Fruit fly (Drosophila melanogaster): ENCODE results near the gene Muc91C.

The Muc91C gene

dm6 chr3R:18726334-18726733, 33.8 kb upstream of the Muc91C start, which contains the start of gene CG7714:
Gene CG7714, minus strand, starts transcription at chr3R:18726434.
- TF ChIP-seq psq (optimal IDR thresholded peaks at IDR 0.05) (no peak), usp (GFP tag; optimal IDR thresholded peaks at IDR 0.05) (no peak), pan (optimal IDR thresholded peaks at IDR 0.05) (no peak)

DNA sequence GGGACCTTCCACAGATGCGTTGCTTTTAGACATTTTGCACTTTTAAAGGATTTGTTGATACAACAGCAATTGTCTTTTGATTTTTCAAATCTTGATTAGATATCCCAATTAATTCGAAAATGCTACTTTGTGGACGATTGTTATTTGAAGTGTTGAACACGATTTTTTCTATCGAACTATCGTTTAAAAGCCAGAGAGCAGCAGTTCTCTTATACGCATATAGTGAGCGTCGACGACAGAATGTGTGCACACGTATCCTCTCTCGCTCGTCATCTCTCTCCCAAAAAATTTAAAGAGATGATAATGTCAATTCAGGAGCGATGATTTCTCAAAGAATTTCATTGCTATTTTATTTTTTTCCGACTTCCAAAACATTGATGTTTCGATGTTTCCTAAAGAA, 30.0 kb upstream of the Muc91C start, which contains the start of gene CG34283:
Gene CG34283 (minus strand): TSS at position 101 of the 400 bp plus-strand sequence.
- TF ChIP-seq pan (optimal IDR thresholded peaks at IDR 0.05), result no peak
- no peak for TF ChIP-seq EcR (GFP tag; optimal IDR thresholded peaks at IDR 0.05)
- no peak for TF ChIP-seq CG8478 (optimal IDR thresholded peaks at IDR 0.05)
- TF ChIP-seq usp (GFP tag; optimal IDR thresholded peaks at IDR 0.05), result no peak
- no peak for TF ChIP-seq psq (optimal IDR thresholded peaks at IDR 0.05)
- TF ChIP-seq Dll (optimal IDR thresholded peaks at IDR 0.05), result no peak

DNA sequence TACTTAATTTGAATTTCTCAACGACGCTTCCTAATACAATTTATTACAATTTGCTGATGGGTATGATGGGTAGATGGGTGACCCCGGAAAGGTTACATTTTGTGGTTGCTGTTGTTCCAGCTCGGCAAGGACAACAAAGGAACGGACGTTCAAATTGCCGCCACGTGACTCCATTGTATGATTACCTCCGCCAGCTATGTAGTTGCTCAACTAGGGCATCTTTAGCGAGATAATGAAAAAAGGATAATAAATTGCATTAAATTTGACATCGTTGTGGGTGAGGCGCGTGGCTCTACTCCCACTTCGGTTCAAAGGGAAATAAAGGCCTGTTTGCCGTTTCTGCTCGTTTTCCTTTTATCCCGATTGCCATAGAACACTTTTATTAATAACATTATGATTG, 28.8 kb upstream of the Muc91C start:
- TF ChIP-seq EcR (GFP tag; optimal IDR thresholded peaks at IDR 0.05) (no peak), pan (optimal IDR thresholded peaks at IDR 0.05) (no peak)

DNA sequence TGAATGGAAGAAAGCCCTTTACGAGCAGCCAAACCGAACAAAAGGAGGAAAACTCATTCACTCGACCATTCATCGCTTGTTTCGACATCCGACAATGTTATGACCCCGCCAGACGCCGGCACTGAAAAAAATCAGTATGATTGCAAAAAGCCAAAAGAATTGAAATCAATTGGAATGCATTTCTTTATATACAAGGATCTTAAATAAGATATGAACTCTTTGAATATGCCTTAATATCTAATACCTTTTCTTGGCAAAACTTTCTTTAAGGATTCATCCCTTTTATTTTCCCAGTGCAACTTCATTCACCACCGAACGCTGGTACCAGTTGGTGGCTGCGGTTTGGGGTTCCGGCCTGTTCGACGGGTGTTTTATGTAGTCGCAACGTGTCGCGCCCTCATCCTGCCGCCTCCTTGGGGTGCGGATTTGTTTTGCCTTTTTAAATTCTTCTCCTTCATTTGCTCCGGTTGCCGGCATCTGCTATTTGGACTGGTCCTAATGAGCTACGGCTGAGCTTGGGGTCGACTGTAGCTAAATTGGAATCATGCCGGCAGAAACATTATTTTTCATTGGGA, 27.3 kb upstream of the Muc91C start:
- TF ChIP-seq pan (optimal IDR thresholded peaks at IDR 0.05), result no peak
- TF ChIP-seq usp (GFP tag; optimal IDR thresholded peaks at IDR 0.05), result no peak
- TF ChIP-seq EcR (GFP tag; optimal IDR thresholded peaks at IDR 0.05), result no peak

dm6 chr3R:18707492-18707891, 15.0 kb upstream of the Muc91C start:
- TF ChIP-seq psq (optimal IDR thresholded peaks at IDR 0.05) (no peak), Dll (optimal IDR thresholded peaks at IDR 0.05) (no peak), usp (GFP tag; optimal IDR thresholded peaks at IDR 0.05) (no peak), EcR (GFP tag; optimal IDR thresholded peaks at IDR 0.05) (no peak), pan (optimal IDR thresholded peaks at IDR 0.05) (no peak), CG8478 (optimal IDR thresholded peaks at IDR 0.05) (no peak)

DNA sequence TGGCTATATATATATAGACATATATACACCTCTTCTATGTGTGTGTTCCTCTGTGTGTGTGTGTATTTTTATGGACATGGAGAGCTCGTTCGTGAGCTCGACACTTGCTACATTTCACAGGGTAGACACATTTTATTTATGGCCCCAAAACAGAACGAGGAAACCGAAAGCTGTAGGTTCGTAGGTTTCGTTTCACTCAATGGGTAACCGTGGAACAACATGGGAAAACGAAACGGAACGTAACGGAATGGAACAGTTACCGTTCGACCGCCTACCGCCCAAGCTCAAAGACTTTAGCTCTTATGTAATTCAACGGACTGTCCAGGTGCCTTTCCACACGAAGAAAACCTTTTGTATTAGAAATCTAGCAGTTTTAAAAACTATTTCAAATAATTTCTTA, 13.8 kb upstream of the Muc91C start:
- TF ChIP-seq EcR (GFP tag; optimal IDR thresholded peaks at IDR 0.05) (no peak), psq (optimal IDR thresholded peaks at IDR 0.05) (no peak), Dll (optimal IDR thresholded peaks at IDR 0.05) (no peak), usp (GFP tag; optimal IDR thresholded peaks at IDR 0.05) (no peak), CG8478 (optimal IDR thresholded peaks at IDR 0.05) (no peak), pan (optimal IDR thresholded peaks at IDR 0.05) (no peak)

dm6 chr3R:18705150-18705549, 12.6 kb upstream of the Muc91C start, which contains the start of the genes ChAT and VAChT:
Gene ChAT, plus strand, starts transcription at chr3R:18705501.
Gene VAChT, plus strand, starts transcription at chr3R:18705501.
- TF ChIP-seq CG8478 (optimal IDR thresholded peaks at IDR 0.05), result no peak
- TF ChIP-seq Dll (optimal IDR thresholded peaks at IDR 0.05), result no peak
- no peak for TF ChIP-seq psq (optimal IDR thresholded peaks at IDR 0.05)
- no peak for TF ChIP-seq usp (GFP tag; optimal IDR thresholded peaks at IDR 0.05)
- TF ChIP-seq pan (optimal IDR thresholded peaks at IDR 0.05), result no peak
- TF ChIP-seq EcR (GFP tag; optimal IDR thresholded peaks at IDR 0.05), result no peak

dm6 chr3R:18703514-18703913, 11.0 kb upstream of the Muc91C start:
- no peak for TF ChIP-seq Dll (optimal IDR thresholded peaks at IDR 0.05)
- no peak for TF ChIP-seq psq (optimal IDR thresholded peaks at IDR 0.05)
- no peak for TF ChIP-seq pan (optimal IDR thresholded peaks at IDR 0.05)
- TF ChIP-seq EcR (GFP tag; optimal IDR thresholded peaks at IDR 0.05), result no peak
- no peak for TF ChIP-seq usp (GFP tag; optimal IDR thresholded peaks at IDR 0.05)
- TF ChIP-seq CG8478 (optimal IDR thresholded peaks at IDR 0.05), result no peak

dm6 chr3R:18698855-18699569, 6.5 kb upstream of the Muc91C start:
- TF ChIP-seq CG8478 (optimal IDR thresholded peaks at IDR 0.05) (no peak), pan (optimal IDR thresholded peaks at IDR 0.05) (no peak), psq (optimal IDR thresholded peaks at IDR 0.05) (no peak), usp (GFP tag; optimal IDR thresholded peaks at IDR 0.05) (no peak), EcR (GFP tag; optimal IDR thresholded peaks at IDR 0.05) (no peak)

dm6 chr3R:18694952-18695351, 2.4 kb upstream of the Muc91C start, which contains the start of gene CG34282:
Gene CG34282, plus strand, starts transcription at chr3R:18695252.
- no peak for TF ChIP-seq psq (optimal IDR thresholded peaks at IDR 0.05)
- no peak for TF ChIP-seq CG8478 (optimal IDR thresholded peaks at IDR 0.05)
- no peak for TF ChIP-seq pan (optimal IDR thresholded peaks at IDR 0.05)
- no peak for TF ChIP-seq Dll (optimal IDR thresholded peaks at IDR 0.05)
- no peak for TF ChIP-seq usp (GFP tag; optimal IDR thresholded peaks at IDR 0.05)
- no peak for TF ChIP-seq EcR (GFP tag; optimal IDR thresholded peaks at IDR 0.05)

DNA sequence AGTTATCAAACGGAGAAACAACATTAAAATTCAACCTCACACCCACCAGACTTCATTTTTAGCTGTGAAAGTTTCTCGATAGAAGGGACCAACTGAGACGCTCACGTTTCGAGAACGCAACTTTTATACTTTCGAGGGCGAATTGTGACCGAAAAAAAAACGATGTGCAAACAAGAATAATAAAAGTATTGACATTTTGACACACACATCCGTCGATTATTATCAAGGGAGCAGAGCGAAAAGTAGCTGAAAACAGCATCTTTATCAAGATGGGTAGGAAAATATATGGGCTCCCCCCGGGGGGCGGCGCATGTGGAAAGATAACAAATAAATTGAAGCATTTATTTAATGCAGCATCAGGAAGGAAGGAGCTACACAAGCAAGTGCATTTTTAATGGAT, 1.1 kb upstream of the Muc91C start, which contains the start of gene CG14300:
Gene CG14300 (minus strand): TSS at position 101 of the 400 bp plus-strand sequence.
- no peak for TF ChIP-seq usp (GFP tag; optimal IDR thresholded peaks at IDR 0.05)
- TF ChIP-seq EcR (GFP tag; optimal IDR thresholded peaks at IDR 0.05), result no peak
- no peak for TF ChIP-seq pan (optimal IDR thresholded peaks at IDR 0.05)
- no peak for TF ChIP-seq CG8478 (optimal IDR thresholded peaks at IDR 0.05)
- TF ChIP-seq psq (optimal IDR thresholded peaks at IDR 0.05), result no peak
- no peak for TF ChIP-seq Dll (optimal IDR thresholded peaks at IDR 0.05)

dm6 chr3R:18681054-18681453, 11.5 kb downstream of the Muc91C start:
- TF ChIP-seq CG8478 (optimal IDR thresholded peaks at IDR 0.05) (no peak), usp (GFP tag; optimal IDR thresholded peaks at IDR 0.05) (no peak), pan (optimal IDR thresholded peaks at IDR 0.05) (no peak), Dll (optimal IDR thresholded peaks at IDR 0.05) (no peak), psq (optimal IDR thresholded peaks at IDR 0.05) (no peak), EcR (GFP tag; optimal IDR thresholded peaks at IDR 0.05) (no peak)

Measured in whole organism.